Fruit fly (Drosophila melanogaster) whole organism, wandering third instar larva: Measurements from ENCODE around the gene CG32248.

Experiments
- CG9705 ChIP-seq: fragments of 200-800 bp; sonication (Bioruptor generic); optimal IDR thresholded peaks from 2 replicates; lab custom pipeline; 2018; ENCODE audit warnings: missing biosample characterization, mild to moderate bottlenecking, missing genetic modification characterization
- Dfd ChIP-seq: fragments of >200 bp; optimal IDR thresholded peaks from 2 replicates; lab custom pipeline; 2017; ENCODE audit warnings: missing biosample characterization, missing genetic modification characterization
- fru ChIP-seq: fragments of 200-800 bp; sonication (Bioruptor generic); optimal IDR thresholded peaks from 3 replicates; lab custom pipeline; 2016; ENCODE audit warnings: missing biosample characterization, mild to moderate bottlenecking, missing genetic modification characterization
- psq ChIP-seq: fragments of 200-800 bp; sonication (Bioruptor generic); optimal IDR thresholded peaks from 3 replicates; lab custom pipeline; 2017; ENCODE audit warnings: missing biosample characterization, mild to moderate bottlenecking, missing genetic modification characterization, moderate library complexity

DNA sequence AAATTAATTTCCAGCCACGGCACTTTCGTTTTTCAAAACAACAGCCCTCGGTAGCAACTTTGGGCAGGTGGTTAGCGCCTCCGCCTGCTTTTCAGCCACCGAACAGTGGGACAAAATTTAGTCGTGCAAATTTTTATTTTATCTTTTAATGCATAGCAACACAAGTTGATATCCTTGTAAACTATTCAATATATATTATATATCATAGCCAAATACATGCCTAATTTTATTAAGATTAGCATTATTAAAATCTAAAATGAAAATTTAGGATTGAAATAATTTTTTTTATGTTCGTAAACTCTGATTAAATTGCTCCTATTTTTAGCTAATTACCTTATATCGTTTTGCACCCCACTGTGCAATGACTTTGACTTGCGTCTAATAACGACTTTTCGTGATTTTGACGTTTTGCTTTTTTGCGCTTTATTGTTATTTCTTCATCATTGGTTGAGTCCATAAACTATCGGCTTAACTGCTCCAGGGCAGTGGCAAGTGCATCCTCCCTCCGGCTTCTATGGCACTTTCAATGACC is 37.4 kb downstream of the CG32248 start:
- TF ChIP-seq psq (GFP tag; lab: Kevin White, UChicago) (no peak), CG9705 (GFP tag; lab: Kevin White, UChicago) (no peak), Dfd (GFP tag; lab: Kevin White, UChicago) (no peak), fru (GFP tag; lab: Kevin White, UChicago) (no peak)
